Worm (Caenorhabditis elegans): Measurements from ENCODE around the gene nlp-52.

DNA sequence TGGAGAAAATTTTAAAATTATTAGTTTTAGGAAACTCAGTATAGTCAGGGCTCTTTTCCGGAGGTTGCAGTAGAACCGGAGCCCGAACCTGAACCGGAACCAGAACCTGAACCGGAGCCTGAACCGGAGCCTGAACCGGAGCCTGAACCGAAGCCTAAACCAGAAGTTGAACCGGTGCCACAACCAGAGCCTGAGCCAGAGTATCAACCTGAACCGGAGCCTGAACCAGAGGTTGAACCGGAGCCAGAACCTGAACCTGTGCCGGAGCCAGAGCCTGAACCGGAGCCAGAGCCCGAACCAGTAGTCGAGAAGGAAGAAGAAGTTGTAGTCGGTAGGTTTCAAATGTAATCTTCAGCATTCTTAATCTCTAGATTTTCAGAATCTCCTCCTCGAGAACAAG, 7.0 kb downstream of the nlp-52 start:
- TF ChIP-seq flt-1 (GFP tag; IDR thresholded peaks at IDR 0.05) (no peak), tab-1 (GFP tag; IDR thresholded peaks at IDR 0.05) (no peak), ref-1 (GFP tag; conservative IDR thresholded peaks at IDR 0.05) (no peak)
